Fruit fly (Drosophila melanogaster) whole organism, embryonic: ENCODE data around the gene Tomosyn.

Experiments used
- ATbp ChIP-seq: fragments of 200-800 bp; sonication (Bioruptor generic); optimal IDR thresholded peaks from 2 replicates; lab custom pipeline; 2017; ENCODE audit warnings: missing biosample characterization, mild to moderate bottlenecking, missing genetic modification characterization, missing genetic modification reagents
- Asciz ChIP-seq: fragments of 200-800 bp; sonication (Bioruptor generic); optimal IDR thresholded peaks from 2 replicates; lab custom pipeline; 2017; ENCODE audit warnings: missing biosample characterization, mild to moderate bottlenecking, missing genetic modification characterization, missing genetic modification reagents
- BEAF-32 ChIP-seq: fragments of 200-800 bp; sonication (Bioruptor generic); optimal IDR thresholded peaks from 3 replicates; lab custom pipeline; 2017; ENCODE audit warnings: missing biosample characterization, missing genetic modification characterization, mild to moderate bottlenecking, moderate library complexity, missing genetic modification reagents
- CG10147 ChIP-seq: fragments of 200-800 bp; sonication (Bioruptor generic); optimal IDR thresholded peaks from 2 replicates; lab custom pipeline; 2019; ENCODE audit warnings: missing biosample characterization, mild to moderate bottlenecking, missing genetic modification characterization, moderate library complexity
- CG10209 ChIP-seq: fragments of 200-800 bp; sonication (Bioruptor generic); optimal IDR thresholded peaks from 3 replicates; lab custom pipeline; 2017; ENCODE audit warnings: missing biosample characterization, mild to moderate bottlenecking, missing genetic modification characterization, missing genetic modification reagents
- CG12104 ChIP-seq: fragments of 200-800 bp; sonication (Bioruptor generic); optimal IDR thresholded peaks from 3 replicates; lab custom pipeline; 2016; ENCODE audit warnings: missing biosample characterization, missing genetic modification characterization
- CG12299 ChIP-seq: fragments of 200-800 bp; sonication (Bioruptor generic); optimal IDR thresholded peaks from 2 replicates; lab custom pipeline; 2018; ENCODE audit warnings: missing biosample characterization, mild to moderate bottlenecking, missing genetic modification characterization
- CG12659 ChIP-seq: fragments of 200-800 bp; sonication (Bioruptor generic); optimal IDR thresholded peaks from 3 replicates; lab custom pipeline; 2017; ENCODE audit warnings: mild to moderate bottlenecking, missing biosample characterization, missing genetic modification reagents, missing genetic modification characterization
- CG12942 ChIP-seq: fragments of 200-800 bp; sonication (Bioruptor generic); optimal IDR thresholded peaks from 3 replicates; lab custom pipeline; 2016; ENCODE audit warnings: missing biosample characterization, missing genetic modification characterization
- CG17385 ChIP-seq: fragments of 200-800 bp; sonication (Bioruptor generic); optimal IDR thresholded peaks from 3 replicates; lab custom pipeline; 2018; ENCODE audit warnings: missing biosample characterization, mild to moderate bottlenecking, missing genetic modification characterization
- CG17568 ChIP-seq: fragments of 200-800 bp; sonication (Bioruptor generic); optimal IDR thresholded peaks from 2 replicates; lab custom pipeline; 2018; ENCODE audit warnings: missing biosample characterization, mild to moderate bottlenecking, missing genetic modification characterization, moderate library complexity
- CG17612 ChIP-seq: fragments of 200-800 bp; sonication (Bioruptor generic); IDR thresholded peaks from 2 replicates; pipeline ENCODE4 v1.3.6; 2022; ENCODE audit warnings: missing biosample characterization, missing genetic modification characterization
- CG17829 ChIP-seq: fragments of 200-800 bp; optimal IDR thresholded peaks from 2 replicates; lab custom pipeline; 2019; ENCODE audit warnings: missing biosample characterization, mild to moderate bottlenecking, missing genetic modification characterization, moderate library complexity
- CG18599 ChIP-seq: fragments of 200-800 bp; sonication (Bioruptor generic); optimal IDR thresholded peaks from 3 replicates; lab custom pipeline; 2017; ENCODE audit warnings: missing biosample characterization, missing genetic modification characterization, mild to moderate bottlenecking, moderate library complexity, missing genetic modification reagents
- CG2678 ChIP-seq: fragments of 200-800 bp; sonication (Bioruptor generic); optimal IDR thresholded peaks from 3 replicates; lab custom pipeline; 2019; ENCODE audit warnings: missing biosample characterization, mild to moderate bottlenecking, missing genetic modification characterization, moderate library complexity
- CG32532 ChIP-seq: fragments of 200-800 bp; sonication (Bioruptor generic); IDR thresholded peaks from 2 replicates; pipeline ENCODE4 v1.3.6; 2022; ENCODE audit warnings: missing biosample characterization, missing genetic modification characterization
- CG3281 ChIP-seq: fragments of 200-800 bp; sonication (Bioruptor generic); optimal IDR thresholded peaks from 3 replicates; lab custom pipeline; 2017; ENCODE audit warnings: missing biosample characterization, mild to moderate bottlenecking, missing genetic modification characterization
- CG34224 ChIP-seq: fragments of 200-800 bp; sonication (Bioruptor generic); IDR thresholded peaks from 3 replicates; pipeline ENCODE4 v1.3.6; 2022; ENCODE audit warnings: missing biosample characterization, missing genetic modification characterization; ENCODE audit not compliant: partially characterized antibody
- CG34422 ChIP-seq: fragments of 200-800 bp; sonication (Bioruptor generic); IDR thresholded peaks from 3 replicates; pipeline ENCODE4 v1.3.6; 2022; ENCODE audit warnings: missing biosample characterization, missing genetic modification characterization
- CG3995 ChIP-seq: fragments of 200-800 bp; sonication (Bioruptor generic); optimal IDR thresholded peaks from 3 replicates; lab custom pipeline; 2016; ENCODE audit warnings: missing biosample characterization, missing genetic modification characterization
- CG4707 ChIP-seq: fragments of 200-800 bp; sonication (Bioruptor generic); optimal IDR thresholded peaks from 2 replicates; lab custom pipeline; 2018; ENCODE audit warnings: missing biosample characterization, mild to moderate bottlenecking, missing genetic modification characterization, moderate library complexity
- CG5180 ChIP-seq: fragments of 200-800 bp; sonication (Bioruptor generic); optimal IDR thresholded peaks from 3 replicates; lab custom pipeline; 2017; ENCODE audit warnings: missing biosample characterization, missing genetic modification characterization, mild to moderate bottlenecking, moderate library complexity, missing genetic modification reagents
- CG5953 ChIP-seq: fragments of 200-800 bp; sonication (Bioruptor generic); IDR thresholded peaks from 2 replicates; pipeline ENCODE4 v1.3.6; 2022; ENCODE audit warnings: missing biosample characterization, missing genetic modification characterization
- CG6683 ChIP-seq: fragments of 200-800 bp; sonication (Bioruptor generic); optimal IDR thresholded peaks from 2 replicates; lab custom pipeline; 2017; ENCODE audit warnings: missing biosample characterization, mild to moderate bottlenecking, missing genetic modification characterization, missing genetic modification reagents
- CkIIα-i1 ChIP-seq: fragments of 200-800 bp; sonication (Bioruptor generic); IDR thresholded peaks from 2 replicates; pipeline ENCODE4 v1.3.6; 2022; ENCODE audit warnings: missing biosample characterization, missing genetic modification characterization
- Dp ChIP-seq: fragments of 200-800 bp; sonication (Bioruptor generic); optimal IDR thresholded peaks from 2 replicates; lab custom pipeline; 2018; ENCODE audit warnings: missing biosample characterization, mild to moderate bottlenecking, missing genetic modification characterization, moderate library complexity
- Ets97D ChIP-seq: fragments of 200-800 bp; sonication (Bioruptor generic); optimal IDR thresholded peaks from 3 replicates; lab custom pipeline; 2016; ENCODE audit warnings: missing biosample characterization, missing genetic modification characterization
- Hmx ChIP-seq: fragments of 200-800 bp; sonication (Bioruptor generic); optimal IDR thresholded peaks from 2 replicates; lab custom pipeline; 2016; ENCODE audit warnings: missing biosample characterization, missing genetic modification characterization
- Kr ChIP-seq: fragments of 200-800 bp; sonication (Bioruptor generic); optimal IDR thresholded peaks from 2 replicates; lab custom pipeline; 2017; ENCODE audit warnings: missing biosample characterization, mild to moderate bottlenecking, missing genetic modification characterization
- ap ChIP-seq: fragments of 200-800 bp; sonication (Bioruptor generic); IDR thresholded peaks from 2 replicates; pipeline ENCODE4 v1.3.6; 2022; ENCODE audit warnings: missing biosample characterization, missing genetic modification characterization
- bcd ChIP-seq: fragments of 200-800 bp; sonication (Bioruptor generic); optimal IDR thresholded peaks from 2 replicates; lab custom pipeline; 2017; ENCODE audit warnings: missing biosample characterization, mild to moderate bottlenecking, missing genetic modification characterization
- eyg ChIP-seq: fragments of 200-800 bp; sonication (Bioruptor generic); optimal IDR thresholded peaks from 3 replicates; lab custom pipeline; 2016; ENCODE audit warnings: missing biosample characterization, missing genetic modification characterization
- gcm2 ChIP-seq: fragments of 200-800 bp; sonication (Bioruptor generic); optimal IDR thresholded peaks from 2 replicates; lab custom pipeline; 2016; ENCODE audit warnings: missing biosample characterization, missing genetic modification characterization
- grau ChIP-seq: fragments of 200-800 bp; optimal IDR thresholded peaks from 3 replicates; lab custom pipeline; 2019; ENCODE audit warnings: missing biosample characterization, mild to moderate bottlenecking, missing genetic modification characterization, moderate library complexity
- gt ChIP-seq: fragments of 200-800 bp; sonication (Bioruptor generic); IDR thresholded peaks from 2 replicates; pipeline ENCODE4 v1.3.6; 2022; ENCODE audit warnings: missing biosample characterization, missing genetic modification characterization
- lab ChIP-seq: fragments of 200-800 bp; sonication (Bioruptor generic); optimal IDR thresholded peaks from 3 replicates; lab custom pipeline; 2017; ENCODE audit warnings: missing biosample characterization, missing genetic modification characterization, mild to moderate bottlenecking, moderate library complexity, missing genetic modification reagents
- lmd ChIP-seq: fragments of 200-800 bp; sonication (Bioruptor generic); IDR thresholded peaks from 2 replicates; pipeline ENCODE4 v1.3.6; 2022; ENCODE audit warnings: missing biosample characterization, missing genetic modification characterization
- maf-S ChIP-seq: fragments of 200-800 bp; sonication (Bioruptor generic); optimal IDR thresholded peaks from 2 replicates; lab custom pipeline; 2016; ENCODE audit warnings: missing biosample characterization, missing genetic modification characterization
- nau ChIP-seq: fragments of 200-800 bp; sonication (Bioruptor generic); optimal IDR thresholded peaks from 3 replicates; lab custom pipeline; 2017; ENCODE audit warnings: missing biosample characterization, mild to moderate bottlenecking, missing genetic modification characterization, missing genetic modification reagents
- pzg ChIP-seq: fragments of 200-800 bp; sonication (Bioruptor generic); optimal IDR thresholded peaks from 3 replicates; lab custom pipeline; 2018; ENCODE audit warnings: missing biosample characterization, mild to moderate bottlenecking, missing genetic modification characterization, moderate library complexity
- repo ChIP-seq: fragments of 200-800 bp; sonication (Bioruptor generic); optimal IDR thresholded peaks from 2 replicates; lab custom pipeline; 2016; ENCODE audit warnings: missing biosample characterization, missing genetic modification characterization
- salm ChIP-seq: fragments of 200-800 bp; sonication (Bioruptor generic); optimal IDR thresholded peaks from 2 replicates; lab custom pipeline; 2018; ENCODE audit warnings: missing biosample characterization, mild to moderate bottlenecking, missing genetic modification characterization
- sens-2 ChIP-seq: fragments of 200-800 bp; sonication (Bioruptor generic); IDR thresholded peaks from 2 replicates; pipeline ENCODE4 v1.3.6; 2022; ENCODE audit warnings: missing biosample characterization, missing genetic modification characterization
- shn ChIP-seq: fragments of 200-800 bp; sonication (Bioruptor generic); optimal IDR thresholded peaks from 3 replicates; lab custom pipeline; 2016; ENCODE audit warnings: missing biosample characterization, missing genetic modification characterization
- sim ChIP-seq: fragments of 200-800 bp; sonication (Bioruptor generic); IDR thresholded peaks from 2 replicates; pipeline ENCODE4 v1.3.6; 2022; ENCODE audit warnings: missing biosample characterization, missing genetic modification characterization
- slou ChIP-seq: fragments of 200-800 bp; sonication (Bioruptor generic); optimal IDR thresholded peaks from 3 replicates; lab custom pipeline; 2016; ENCODE audit warnings: missing biosample characterization, missing genetic modification characterization
- so ChIP-seq: fragments of 200-800 bp; sonication (Bioruptor generic); IDR thresholded peaks from 3 replicates; pipeline ENCODE4 v1.3.6; 2022; ENCODE audit warnings: missing biosample characterization, missing genetic modification characterization
- sob ChIP-seq: fragments of 200-800 bp; sonication (Bioruptor generic); IDR thresholded peaks from 2 replicates; pipeline ENCODE4 v1.3.6; 2022; ENCODE audit warnings: missing biosample characterization, missing genetic modification characterization
- toy ChIP-seq: fragments of 200-800 bp; sonication (Bioruptor generic); IDR thresholded peaks from 2 replicates; pipeline ENCODE4 v1.3.6; 2022; ENCODE audit warnings: missing biosample characterization, missing genetic modification characterization
- trh ChIP-seq: fragments of 200-800 bp; sonication (Bioruptor generic); optimal IDR thresholded peaks from 2 replicates; lab custom pipeline; 2016; ENCODE audit warnings: missing biosample characterization, missing genetic modification characterization

Gene Tomosyn

DNA sequence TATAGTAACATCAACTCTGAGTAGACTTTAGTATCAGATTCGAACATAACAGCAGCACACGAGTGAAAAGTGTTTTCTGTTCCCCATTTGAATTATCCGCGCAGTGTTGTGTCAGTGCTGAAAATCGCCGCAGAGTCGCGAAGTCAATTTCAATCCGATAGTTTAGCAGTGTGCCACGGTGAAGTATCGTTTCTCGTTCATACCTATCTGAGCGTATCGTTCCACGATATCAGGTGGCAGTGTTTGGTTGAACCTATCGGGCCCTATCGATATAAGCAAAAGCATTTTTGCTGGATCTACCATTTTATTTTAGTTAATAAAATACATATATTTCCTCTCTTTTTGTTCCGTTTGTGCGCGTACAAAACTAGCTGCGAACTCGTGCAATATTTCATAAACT lies 22.2 kb downstream of the Tomosyn start, which contains the start of gene CkIalpha (continued):
- TF ChIP-seq slou (GFP tag; lab: Kevin White, UChicago) (no peak), gt (no peak), maf-S (GFP tag; lab: Kevin White, UChicago) (peak; percentile 43), CG17612 (no peak), CG34422 (GFP tag; lab: Robert Waterston, UW) (0 out of 3 replicates have a peak, but pooled peaks have one; percentile 15), bcd (peak; percentile 44), CG17568 (GFP tag; lab: Kevin White, UChicago) (no peak), trh (no peak), repo (GFP tag; lab: Kevin White, UChicago) (peak; percentile 38), Asciz (peak; percentile 25), CG12299 (tag; lab: Kevin White, UChicago) (no peak), CG10209 (GFP tag; lab: Kevin White, UChicago) (peak; percentile 8)

- no peak for TF ChIP-seq CG12942 (GFP tag; lab: Kevin White, UChicago)
- TF ChIP-seq CG32532 (GFP tag; lab: Robert Waterston, UW): no peak
- no peak for TF ChIP-seq CG3281 (GFP tag; lab: Kevin White, UChicago)
- no peak for TF ChIP-seq Dp (GFP tag; lab: Kevin White, UChicago)
- no peak for TF ChIP-seq CG12659 (GFP tag; lab: Kevin White, UChicago)
- TF ChIP-seq eyg: no peak
- peak; percentile 91 for TF ChIP-seq CG17385 (GFP tag; lab: Kevin White, UChicago)
- TF ChIP-seq ATbp (GFP tag; lab: Kevin White, UChicago): no peak
- TF ChIP-seq sim (GFP tag; lab: Robert Waterston, UW): no peak
- no peak for TF ChIP-seq sens-2 (GFP tag; lab: Robert Waterston, UW)
- TF ChIP-seq ap (GFP tag; lab: Robert Waterston, UW): no peak
- TF ChIP-seq sob (GFP tag; lab: Robert Waterston, UW): no peak
- TF ChIP-seq CG5180 (GFP tag; lab: Kevin White, UChicago): peak; percentile 3
- no peak for TF ChIP-seq CG34224 (GFP tag; lab: Robert Waterston, UW)
- peak; percentile 12 for TF ChIP-seq grau (tag; lab: Kevin White, UChicago)
- TF ChIP-seq CG10147 (GFP tag; lab: Kevin White, UChicago): no peak
- TF ChIP-seq Hmx (GFP tag; lab: Kevin White, UChicago): no peak
- no peak for TF ChIP-seq gcm2 (GFP tag; lab: Kevin White, UChicago)
- no peak for TF ChIP-seq lmd (GFP tag; lab: Robert Waterston, UW)
- no peak for TF ChIP-seq CG4707 (GFP tag; lab: Kevin White, UChicago)
- peak; percentile 54 for TF ChIP-seq CG17829 (tag; lab: Kevin White, UChicago)
- TF ChIP-seq lab (GFP tag; lab: Kevin White, UChicago): peak; percentile 16
- no peak for TF ChIP-seq CG6683 (GFP tag; lab: Kevin White, UChicago)
- TF ChIP-seq pzg (GFP tag; lab: Kevin White, UChicago): peak; percentile 22
- no peak for TF ChIP-seq CG5953
- peak; percentile 34 for TF ChIP-seq CG18599 (GFP tag; lab: Kevin White, UChicago)
- no peak for TF ChIP-seq nau (GFP tag; lab: Kevin White, UChicago)
- TF ChIP-seq salm (tag; lab: Kevin White, UChicago): peak; percentile 3
- no peak for TF ChIP-seq repo (GFP tag; lab: Kevin White, UChicago)
- TF ChIP-seq BEAF-32: peak; percentile 36
- TF ChIP-seq CG12104 (GFP tag; lab: Kevin White, UChicago): no peak
- TF ChIP-seq Kr (GFP tag; lab: Kevin White, UChicago): peak; percentile 78
- no peak for TF ChIP-seq toy (GFP tag; lab: Robert Waterston, UW)
- TF ChIP-seq shn (GFP tag; lab: Kevin White, UChicago): no peak
- TF ChIP-seq so: peak; percentile 31; the same call in 1 of the 3 replicates
- no peak for TF ChIP-seq Ets97D (GFP tag; lab: Kevin White, UChicago)
- peak; percentile 15 for TF ChIP-seq CG2678 (tag; lab: Kevin White, UChicago)
- TF ChIP-seq CkIIα-i1: no peak
- TF ChIP-seq CG3995 (GFP tag; lab: Kevin White, UChicago): peak; percentile 75
Measured at dm6 chrX:12654288-12654729, 22.9 kb downstream of the Tomosyn start.
